Worm (Caenorhabditis elegans) whole organism, young adult: ENCODE data around the gene B0513.90.

Experiments
- C17E4.6 ChIP-seq: fragments of 200-800 bp; sonication (Bioruptor generic); IDR thresholded peaks from 2 replicates; pipeline ENCODE4 v1.3.6; 2022; ENCODE audit warnings: missing genetic modification reagents, missing genetic modification characterization, missing compliant biosample characterization
- D2030.7 ChIP-seq: fragments of 200-800 bp; sonication (Bioruptor generic); IDR thresholded peaks from 2 replicates; pipeline ENCODE4 v1.3.6; 2022; ENCODE audit warnings: missing genetic modification reagents, missing genetic modification characterization, missing compliant biosample characterization
- F10E7.11 ChIP-seq: sonication (generic microtip); optimal IDR thresholded peaks from 2 replicates; lab custom pipeline; 2017; ENCODE audit warnings: mild to moderate bottlenecking, missing genetic modification characterization, moderate library complexity, missing compliant biosample characterization
- F49E8.2 ChIP-seq: sonication (generic microtip); optimal IDR thresholded peaks from 3 replicates; lab custom pipeline; 2017; ENCODE audit warnings: missing genetic modification characterization, mild to moderate bottlenecking, missing compliant biosample characterization, antibody characterized with exemption, moderate library complexity; ENCODE audit not compliant: insufficient read depth
- F52B5.7 ChIP-seq: sonication (generic microtip); optimal IDR thresholded peaks from 2 replicates; lab custom pipeline; 2016; ENCODE audit warnings: mild to moderate bottlenecking, missing genetic modification characterization, missing compliant biosample characterization
- F55B11.4 ChIP-seq: sonication (generic microtip); optimal IDR thresholded peaks from 2 replicates; lab custom pipeline; 2016; ENCODE audit warnings: missing compliant biosample characterization, missing genetic modification characterization, borderline replicate concordance; ENCODE audit not compliant: insufficient read depth
- F57A8.1 ChIP-seq: fragments of 200-800 bp; sonication (Bioruptor generic); optimal IDR thresholded peaks from 2 replicates; lab custom pipeline; 2018; ENCODE audit warnings: mild to moderate bottlenecking, missing genetic modification characterization, moderate library complexity, missing compliant biosample characterization
- K11D2.4 ChIP-seq: fragments of 200-800 bp; sonication (Bioruptor generic); IDR thresholded peaks from 2 replicates; pipeline ENCODE4 v1.3.6; 2022; ENCODE audit warnings: missing genetic modification reagents, missing genetic modification characterization, missing compliant biosample characterization
- K12H6.12 ChIP-seq: fragments of 200-800 bp; sonication (Bioruptor generic); optimal IDR thresholded peaks from 2 replicates; lab custom pipeline; 2018; ENCODE audit warnings: mild to moderate bottlenecking, missing genetic modification characterization, missing compliant biosample characterization
- Y53G8AR.9 ChIP-seq: fragments of 200-800 bp; sonication (Bioruptor generic); conservative IDR thresholded peaks from 2 replicates; pipeline ENCODE4 v1.3.6; 2022; ENCODE audit warnings: missing genetic modification reagents, missing genetic modification characterization, missing compliant biosample characterization
- Y56A3A.18 ChIP-seq: fragments of 200-800 bp; sonication (Bioruptor generic); IDR thresholded peaks from 2 replicates; pipeline ENCODE4 v1.3.6; 2022; ENCODE audit warnings: missing genetic modification reagents, missing genetic modification characterization, missing compliant biosample characterization
- Y67H2A.10 ChIP-seq: fragments of 200-800 bp; sonication (Bioruptor generic); conservative IDR thresholded peaks from 2 replicates; pipeline ENCODE4 v1.3.6; 2022; ENCODE audit warnings: missing genetic modification reagents, missing genetic modification characterization, missing compliant biosample characterization
- Y95B8A.8 ChIP-seq: fragments of 200-800 bp; sonication (Bioruptor generic); IDR thresholded peaks from 2 replicates; pipeline ENCODE4 v1.3.6; 2022; ENCODE audit warnings: missing genetic modification reagents, missing genetic modification characterization, missing compliant biosample characterization
- ZK185.1 ChIP-seq: sonication (generic microtip); optimal IDR thresholded peaks from 2 replicates; lab custom pipeline; 2016; ENCODE audit warnings: mild to moderate bottlenecking, missing genetic modification characterization, missing compliant biosample characterization; ENCODE audit not compliant: poor library complexity, severe bottlenecking
- ama-1 ChIP-seq, 3 experiments: fragments of 150-350 bp in 1 of 3; sonication (generic microtip) in 2 of 3; optimal IDR thresholded peaks; 2 replicates each; lab custom pipeline; 2014 to 2018; ENCODE audit warnings: missing biosample characterization in 2 of 3, missing genetic modification characterization in 2 of 3, missing genetic modification reagents in 2 of 3
- attf-5 ChIP-seq: fragments of 200-800 bp; sonication (Bioruptor generic); optimal IDR thresholded peaks from 2 replicates; lab custom pipeline; 2018; ENCODE audit warnings: mild to moderate bottlenecking, missing genetic modification characterization, missing compliant biosample characterization
- cebp-1 ChIP-seq, 2 experiments: fragments of 200-800 bp in 1 of 2; sonication (Bioruptor generic) in 1 of 2; sonication (generic microtip) in 1 of 2; IDR thresholded peaks in 1 of 2; optimal IDR thresholded peaks in 1 of 2; 2 replicates each; pipeline versions ENCODE4 v1.3.6 to Lab custom; 2017 to 2022; ENCODE audit warnings: missing compliant biosample characterization in 2 of 2, missing genetic modification characterization in 2 of 2, mild to moderate bottlenecking in 1 of 2, missing genetic modification reagents in 1 of 2, moderate library complexity in 1 of 2
- ceh-58 ChIP-seq: fragments of 200-800 bp; sonication (Bioruptor generic); IDR thresholded peaks from 2 replicates; pipeline ENCODE4 v1.3.6; 2022; ENCODE audit warnings: missing genetic modification characterization, missing compliant biosample characterization
- dpl-1 ChIP-seq: fragments of 150-350 bp; optimal IDR thresholded peaks from 2 replicates; lab custom pipeline; 2014; ENCODE audit warnings: missing biosample characterization, missing genetic modification reagents, missing genetic modification characterization
- ekl-4 ChIP-seq: fragments of 200-800 bp; sonication (Bioruptor generic); IDR thresholded peaks from 2 replicates; pipeline ENCODE4 v1.3.6; 2022; ENCODE audit warnings: missing genetic modification reagents, missing genetic modification characterization, missing compliant biosample characterization
- hlh-12 ChIP-seq: sonication (generic microtip); optimal IDR thresholded peaks from 2 replicates; lab custom pipeline; 2016; ENCODE audit warnings: missing genetic modification characterization, missing compliant biosample characterization
- hmg-1.2 ChIP-seq: fragments of 200-800 bp; sonication (Bioruptor generic); IDR thresholded peaks from 2 replicates; pipeline ENCODE4 v1.3.6; 2022; ENCODE audit warnings: missing genetic modification reagents, missing genetic modification characterization, missing compliant biosample characterization
- hmg-20 ChIP-seq: fragments of 200-800 bp; sonication (Bioruptor generic); IDR thresholded peaks from 2 replicates; pipeline ENCODE4 v1.3.6; 2022; ENCODE audit warnings: missing genetic modification reagents, missing genetic modification characterization, missing compliant biosample characterization
- hsf-1 ChIP-seq: fragments of 200-800 bp; sonication (Bioruptor generic); IDR thresholded peaks from 2 replicates; pipeline ENCODE4 v1.3.6; 2022; ENCODE audit warnings: missing genetic modification reagents, missing genetic modification characterization, missing compliant biosample characterization
- let-526 ChIP-seq: fragments of 200-800 bp; sonication (Bioruptor generic); IDR thresholded peaks from 2 replicates; pipeline ENCODE4 v1.3.6; 2022; ENCODE audit warnings: missing genetic modification reagents, missing genetic modification characterization, missing compliant biosample characterization
- lin-35 ChIP-seq, 3 experiments: fragments of 150-350 bp in 2 of 3; sonication (generic microtip) in 1 of 3; optimal IDR thresholded peaks; 2 replicates each; lab custom pipeline; 2014 to 2018; ENCODE audit warnings: missing biosample characterization in 3 of 3, missing genetic modification characterization in 3 of 3, missing genetic modification reagents in 3 of 3
- lir-1 ChIP-seq: fragments of 200-800 bp; sonication (Bioruptor generic); conservative IDR thresholded peaks from 2 replicates; pipeline ENCODE4 v1.3.6; 2022; ENCODE audit warnings: missing genetic modification reagents, missing genetic modification characterization, missing compliant biosample characterization
- lsl-1 ChIP-seq: fragments of 200-800 bp; sonication (Bioruptor generic); optimal IDR thresholded peaks from 2 replicates; lab custom pipeline; 2018; ENCODE audit warnings: mild to moderate bottlenecking, missing genetic modification characterization, moderate library complexity, missing compliant biosample characterization
- lsy-27 ChIP-seq: sonication (generic microtip); optimal IDR thresholded peaks from 2 replicates; lab custom pipeline; 2017; ENCODE audit warnings: missing genetic modification characterization, mild to moderate bottlenecking, missing compliant biosample characterization, antibody characterized with exemption, missing genotype, borderline replicate concordance; ENCODE audit not compliant: insufficient read depth
- madf-10 ChIP-seq: sonication (generic microtip); optimal IDR thresholded peaks from 2 replicates; lab custom pipeline; 2016; ENCODE audit warnings: mild to moderate bottlenecking, missing genetic modification characterization, missing compliant biosample characterization
- mel-28 ChIP-seq: sonication (generic microtip); optimal IDR thresholded peaks from 2 replicates; lab custom pipeline; 2016; ENCODE audit warnings: borderline replicate concordance, mild to moderate bottlenecking, missing genetic modification characterization, missing compliant biosample characterization
- mxl-1 ChIP-seq: sonication (generic microtip); optimal IDR thresholded peaks from 2 replicates; lab custom pipeline; 2016; ENCODE audit warnings: missing genetic modification characterization, missing compliant biosample characterization
- nfya-1 ChIP-seq: sonication (generic microtip); optimal IDR thresholded peaks from 2 replicates; lab custom pipeline; 2017; ENCODE audit warnings: antibody characterized with exemption, missing compliant biosample characterization, missing genetic modification characterization, borderline replicate concordance; ENCODE audit not compliant: insufficient read depth
- nhr-80 ChIP-seq: sonication (generic microtip); optimal IDR thresholded peaks from 2 replicates; lab custom pipeline; 2016; ENCODE audit warnings: missing genetic modification characterization, missing compliant biosample characterization
- rcor-1 ChIP-seq: fragments of 200-800 bp; sonication (Bioruptor generic); IDR thresholded peaks from 2 replicates; pipeline ENCODE4 v1.3.6; 2022; ENCODE audit warnings: missing genetic modification reagents, missing genetic modification characterization, missing compliant biosample characterization
- rpc-1 ChIP-seq, 2 experiments: fragments of 150-350 bp in 1 of 2; sonication (generic microtip) in 1 of 2; optimal IDR thresholded peaks; 2 replicates each; lab custom pipeline; 2014 to 2018; ENCODE audit warnings: missing biosample characterization in 1 of 2, missing genetic modification characterization in 1 of 2, missing genetic modification reagents in 1 of 2, missing genotype in 1 of 2
- sptf-2 ChIP-seq: fragments of 200-800 bp; sonication (Bioruptor generic); optimal IDR thresholded peaks from 2 replicates; lab custom pipeline; 2018; ENCODE audit warnings: mild to moderate bottlenecking, missing genetic modification characterization, missing compliant biosample characterization
- tbp1 ChIP-seq: fragments of 200-800 bp; sonication (Bioruptor generic); optimal IDR thresholded peaks from 2 replicates; lab custom pipeline; 2018; ENCODE audit warnings: mild to moderate bottlenecking, missing genetic modification characterization, missing compliant biosample characterization
- unc-130 ChIP-seq: sonication (generic microtip); optimal IDR thresholded peaks from 2 replicates; lab custom pipeline; 2016; ENCODE audit warnings: missing genetic modification reagents, missing genetic modification characterization, missing compliant biosample characterization
- xnd-1 ChIP-seq: sonication (generic microtip); optimal IDR thresholded peaks from 2 replicates; lab custom pipeline; 2016; ENCODE audit warnings: missing genotype, missing genetic modification reagents, missing genetic modification characterization, missing compliant biosample characterization
- ztf-22 ChIP-seq: fragments of 200-800 bp; sonication (Bioruptor generic); optimal IDR thresholded peaks from 2 replicates; lab custom pipeline; 2018; ENCODE audit warnings: mild to moderate bottlenecking, missing genetic modification characterization, moderate library complexity, missing compliant biosample characterization
- ztf-25 ChIP-seq: fragments of 200-800 bp; sonication (Bioruptor generic); IDR thresholded peaks from 2 replicates; pipeline ENCODE4 v1.3.6; 2022; ENCODE audit warnings: missing genetic modification reagents, missing genetic modification characterization, missing compliant biosample characterization
- ztf-28 ChIP-seq: fragments of 200-800 bp; sonication (Bioruptor generic); IDR thresholded peaks from 2 replicates; pipeline ENCODE4 v1.3.6; 2022; ENCODE audit warnings: missing genetic modification reagents, missing genetic modification characterization, missing compliant biosample characterization
- ztf-3 ChIP-seq: fragments of 200-800 bp; sonication (Bioruptor generic); optimal IDR thresholded peaks from 2 replicates; lab custom pipeline; 2018; ENCODE audit warnings: mild to moderate bottlenecking, missing genetic modification characterization, missing compliant biosample characterization

The B0513.90 gene

DNA sequence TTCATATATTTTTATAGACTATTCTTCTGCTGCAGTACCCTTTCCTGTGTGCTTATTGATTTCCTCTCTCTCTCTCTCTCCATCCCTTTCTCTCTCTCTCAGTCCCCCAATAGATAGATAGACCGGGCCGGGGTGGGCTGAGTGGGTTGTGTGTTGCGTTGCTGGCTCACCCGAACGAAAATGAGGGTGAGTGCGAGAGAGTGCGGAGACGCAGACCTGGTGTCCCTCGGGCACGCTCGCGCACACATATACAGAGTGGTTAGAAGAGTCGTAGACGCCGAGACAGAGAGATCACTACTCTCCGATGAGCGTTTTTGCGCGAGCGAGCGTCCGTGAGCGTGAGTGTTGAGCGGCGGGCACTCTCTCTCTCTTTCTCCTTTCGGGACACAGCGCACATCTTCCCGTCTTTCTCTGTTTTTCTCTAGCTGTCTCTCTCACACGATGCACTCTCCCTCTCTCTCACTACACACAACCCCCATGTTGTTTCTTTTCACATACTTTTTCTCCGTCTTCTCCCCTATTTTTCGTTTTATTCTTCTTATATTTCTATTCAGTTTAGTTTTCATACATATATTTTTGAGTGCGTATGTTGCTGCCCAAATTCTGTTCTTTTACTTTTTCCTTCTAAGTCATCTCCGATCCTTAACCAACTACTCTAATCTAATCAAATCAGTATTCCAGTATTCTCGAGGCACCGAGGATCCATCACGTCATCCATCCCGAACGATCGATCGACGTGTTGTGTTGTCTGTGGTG is 20.7 kb downstream of the B0513.90 start, which contains the start of gene lin-66 (continued):
- peak; percentile 18; the same call in 1 of the 2 replicates for TF ChIP-seq Y56A3A.18 (GFP tag; lab: Robert Waterston, UW)
- TF ChIP-seq D2030.7 (GFP tag; lab: Robert Waterston, UW), result no peak
- TF ChIP-seq hsf-1 (GFP tag; lab: Robert Waterston, UW), result peak; percentile 60; the same call in 1 of the 2 replicates
- TF ChIP-seq mxl-1 (tag; lab: Kevin White, UChicago), result no peak
- TF ChIP-seq K12H6.12, result peak; percentile 96
- no peak for TF ChIP-seq F55B11.4 (tag; lab: Kevin White, UChicago)
- peak; percentile 53 for TF ChIP-seq tbp1 (GFP tag; lab: Kevin White, UChicago)
- no peak for TF ChIP-seq unc-130
- no peak for TF ChIP-seq xnd-1 (tag; lab: Kevin White, UChicago)
- peak; percentile 33 for TF ChIP-seq ztf-22 (GFP tag; lab: Kevin White, UChicago)
- peak; percentile 75 for TF ChIP-seq ztf-3 (GFP tag; lab: Kevin White, UChicago)
- TF ChIP-seq ceh-58 (GFP tag; lab: Robert Waterston, UW), result 0 out of 2 replicates have a peak, but pooled peaks have one; percentile 65
- peak; percentile 84 for TF ChIP-seq Y67H2A.10 (GFP tag; lab: Robert Waterston, UW)
- TF ChIP-seq madf-10 (tag; lab: Kevin White, UChicago), result peak; percentile 95
- no peak for TF ChIP-seq F10E7.11
- TF ChIP-seq ekl-4, result peak; percentile 84
- no peak for TF ChIP-seq dpl-1 (GFP tag; lab: Kevin White, UChicago)
- TF ChIP-seq cebp-1 (GFP tag; IDR thresholded peaks at IDR 0.05; lab: Robert Waterston, UW), result peak; percentile 66
- TF ChIP-seq cebp-1 (tag; optimal IDR thresholded peaks at IDR 0.05; lab: Kevin White, UChicago), result peak; percentile 88
- no peak for TF ChIP-seq mel-28 (tag; lab: Kevin White, UChicago)
- no peak for TF ChIP-seq nfya-1
- peak; percentile 56; the same call in 1 of the 2 replicates for TF ChIP-seq hmg-20
- TF ChIP-seq hlh-12 (tag; lab: Kevin White, UChicago), result no peak
- no peak for TF ChIP-seq lsy-27 (tag; lab: Kevin White, UChicago)
- no peak for TF ChIP-seq sptf-2 (GFP tag; lab: Kevin White, UChicago)
- peak; percentile 50; the same call in 1 of the 2 replicates for TF ChIP-seq let-526
- no peak for TF ChIP-seq ztf-28 (GFP tag; lab: Robert Waterston, UW)
- peak; percentile 69; the same call in 1 of the 2 replicates for TF ChIP-seq Y53G8AR.9
- TF ChIP-seq lin-35 (GFP tag; optimal IDR thresholded peaks at IDR 0.05; lab: Kevin White, UChicago), result no peak
- peak; percentile 70 for TF ChIP-seq F52B5.7 (tag; lab: Kevin White, UChicago)
- peak; percentile 63 for TF ChIP-seq ama-1 (optimal IDR thresholded peaks at IDR 0.05; lab: Kevin White, UChicago)
- TF ChIP-seq ama-1 (GFP tag; optimal IDR thresholded peaks at IDR 0.05; lab: Kevin White, UChicago), result no peak
- TF ChIP-seq lir-1 (GFP tag; lab: Robert Waterston, UW), result peak; percentile 94
- TF ChIP-seq F49E8.2, result no peak
- no peak for TF ChIP-seq lsl-1 (GFP tag; lab: Kevin White, UChicago)
- peak; percentile 78 for TF ChIP-seq ZK185.1 (tag; lab: Kevin White, UChicago)
- TF ChIP-seq rcor-1 (GFP tag; lab: Robert Waterston, UW), result peak; percentile 44; the same call in 1 of the 2 replicates
- TF ChIP-seq C17E4.6 (GFP tag; lab: Robert Waterston, UW), result peak; percentile 38; the same call in 1 of the 2 replicates
- TF ChIP-seq F57A8.1 (GFP tag; lab: Kevin White, UChicago), result no peak
- TF ChIP-seq hmg-1.2, result peak; percentile 85
- TF ChIP-seq attf-5 (GFP tag; lab: Kevin White, UChicago), result peak; percentile 94
- no peak for TF ChIP-seq Y95B8A.8
- TF ChIP-seq nhr-80 (tag; lab: Kevin White, UChicago), result peak; percentile 85
- no peak for TF ChIP-seq rpc-1 (optimal IDR thresholded peaks at IDR 0.05; lab: Kevin White, UChicago)
- TF ChIP-seq rpc-1 (tag; optimal IDR thresholded peaks at IDR 0.05; lab: Kevin White, UChicago), result no peak
- no peak for TF ChIP-seq ztf-25 (GFP tag; lab: Robert Waterston, UW)
- peak; percentile 73 for TF ChIP-seq K11D2.4
